Worm (Caenorhabditis elegans) whole organism, L3 larva: ENCODE measurements around the gene chtb-1.

Experiments
- R02D3.7 ChIP-seq: fragments of 150-350 bp; optimal IDR thresholded peaks from 2 replicates; lab custom pipeline; 2014; ENCODE audit warnings: missing biosample characterization, missing genetic modification characterization
- ZK546.5 ChIP-seq: sonication (generic microtip); optimal IDR thresholded peaks from 2 replicates; lab custom pipeline; 2017; ENCODE audit warnings: missing biosample characterization, missing genetic modification characterization
- ama-1 ChIP-seq: fragments of 150-350 bp; optimal IDR thresholded peaks from 2 replicates; lab custom pipeline; 2018
- ceh-16 ChIP-seq: sonication (generic microtip); optimal IDR thresholded peaks from 2 replicates; lab custom pipeline; 2017; ENCODE audit warnings: missing biosample characterization, missing genetic modification characterization
- ceh-28 ChIP-seq: fragments of 150-350 bp; optimal IDR thresholded peaks from 2 replicates; lab custom pipeline; 2014; ENCODE audit warnings: missing biosample characterization, missing genetic modification reagents, missing genetic modification characterization
- daf-12 ChIP-seq: fragments of 150-350 bp; optimal IDR thresholded peaks from 2 replicates; lab custom pipeline; 2014; ENCODE audit warnings: missing biosample characterization, missing genetic modification reagents, missing genetic modification characterization
- egl-27 ChIP-seq: sonication (generic microtip); optimal IDR thresholded peaks from 4 replicates; lab custom pipeline; 2017; ENCODE audit warnings: missing biosample characterization, missing genetic modification reagents, missing genetic modification characterization
- egl-5 ChIP-seq: fragments of 150-350 bp; optimal IDR thresholded peaks from 2 replicates; lab custom pipeline; 2017; ENCODE audit warnings: missing biosample characterization, missing genetic modification reagents, missing genetic modification characterization, inconsistent platforms
- elt-1 ChIP-seq: fragments of 150-350 bp; optimal IDR thresholded peaks from 2 replicates; lab custom pipeline; 2014; ENCODE audit warnings: missing biosample characterization, missing genetic modification characterization
- elt-2 ChIP-seq: sonication (generic microtip); optimal IDR thresholded peaks from 2 replicates; lab custom pipeline; 2016; ENCODE audit warnings: missing genetic modification reagents, mild to moderate bottlenecking, missing genetic modification characterization, missing compliant biosample characterization
- elt-3 ChIP-seq, 3 experiments: fragments of 150-350 bp in 1 of 3; sonication (generic microtip) in 2 of 3; optimal IDR thresholded peaks; 2 replicates in 2 of 3; 4 replicates in 1 of 3; lab custom pipeline; 2014 to 2017; ENCODE audit warnings: missing biosample characterization in 3 of 3, missing genetic modification characterization in 3 of 3
- eor-1 ChIP-seq, 2 experiments: fragments of 150-350 bp; optimal IDR thresholded peaks; 2 replicates each; lab custom pipeline; 2014 to 2018; ENCODE audit warnings: missing biosample characterization in 2 of 2, missing genetic modification characterization in 2 of 2
- fkh-2 ChIP-seq: fragments of 150-350 bp; optimal IDR thresholded peaks from 2 replicates; lab custom pipeline; 2014; ENCODE audit warnings: missing biosample characterization, missing genetic modification reagents, missing genetic modification characterization
- fos-1 ChIP-seq: fragments of 150-350 bp; optimal IDR thresholded peaks from 2 replicates; lab custom pipeline; 2014; ENCODE audit warnings: missing biosample characterization, missing genetic modification characterization
- lin-39 ChIP-seq: fragments of 150-350 bp; optimal IDR thresholded peaks from 2 replicates; lab custom pipeline; 2018; ENCODE audit warnings: missing biosample characterization, missing genetic modification reagents, missing genetic modification characterization
- mdl-1 ChIP-seq: fragments of 150-350 bp; optimal IDR thresholded peaks from 2 replicates; lab custom pipeline; 2014; ENCODE audit warnings: missing biosample characterization, missing genetic modification characterization
- mml-1 ChIP-seq: fragments of 150-350 bp; sonication (generic microtip); optimal IDR thresholded peaks from 3 replicates; lab custom pipeline; 2014; ENCODE audit warnings: missing biosample characterization, missing genetic modification characterization
- nfya-1 ChIP-seq: sonication (generic microtip); optimal IDR thresholded peaks from 2 replicates; lab custom pipeline; 2017; ENCODE audit warnings: missing genetic modification characterization, mild to moderate bottlenecking, missing compliant biosample characterization, antibody characterized with exemption, moderate library complexity; ENCODE audit not compliant: insufficient read depth
- nhr-23 ChIP-seq: fragments of 150-350 bp; optimal IDR thresholded peaks from 2 replicates; lab custom pipeline; 2014; ENCODE audit warnings: missing biosample characterization, missing genetic modification reagents, missing genetic modification characterization
- nhr-237 ChIP-seq: fragments of 150-350 bp; optimal IDR thresholded peaks from 2 replicates; lab custom pipeline; 2014; ENCODE audit warnings: missing biosample characterization, missing genetic modification characterization
- nhr-28 ChIP-seq: fragments of 150-350 bp; optimal IDR thresholded peaks from 2 replicates; lab custom pipeline; 2014; ENCODE audit warnings: missing biosample characterization, missing genetic modification characterization
- nhr-43 ChIP-seq: sonication (generic microtip); optimal IDR thresholded peaks from 2 replicates; lab custom pipeline; 2016; ENCODE audit warnings: mild to moderate bottlenecking, missing genetic modification characterization, missing compliant biosample characterization; ENCODE audit not compliant: poor library complexity, severe bottlenecking
- nhr-67 ChIP-seq: fragments of 150-350 bp; optimal IDR thresholded peaks from 2 replicates; lab custom pipeline; 2014; ENCODE audit warnings: missing biosample characterization, missing genetic modification characterization
- nhr-77 ChIP-seq: fragments of 150-350 bp; optimal IDR thresholded peaks from 2 replicates; lab custom pipeline; 2014; ENCODE audit warnings: missing biosample characterization, missing genetic modification characterization
- pha-4 ChIP-seq: fragments of 150-350 bp; optimal IDR thresholded peaks from 2 replicates; lab custom pipeline; 2014; ENCODE audit warnings: missing biosample characterization, missing genetic modification reagents, missing genetic modification characterization
- sea-2 ChIP-seq: fragments of 150-350 bp; sonication (generic microtip); optimal IDR thresholded peaks from 4 replicates; lab custom pipeline; 2014; ENCODE audit warnings: missing biosample characterization, missing genetic modification reagents, missing genetic modification characterization
- skn-1 ChIP-seq: fragments of 150-350 bp; optimal IDR thresholded peaks from 2 replicates; lab custom pipeline; 2014; ENCODE audit warnings: missing biosample characterization, missing genetic modification characterization
- snpc-4 ChIP-seq: fragments of 150-350 bp; optimal IDR thresholded peaks from 2 replicates; lab custom pipeline; 2014; ENCODE audit warnings: missing biosample characterization, missing genetic modification characterization
- tbx-2 ChIP-seq: sonication (generic microtip); optimal IDR thresholded peaks from 2 replicates; lab custom pipeline; 2016; ENCODE audit warnings: mild to moderate bottlenecking, missing genetic modification characterization, missing compliant biosample characterization
- unc-62 ChIP-seq: fragments of 150-350 bp; sonication (generic microtip); optimal IDR thresholded peaks from 4 replicates; lab custom pipeline; 2014; ENCODE audit warnings: missing biosample characterization, missing genetic modification reagents, missing genetic modification characterization
- ztf-4 ChIP-seq: fragments of 150-350 bp; optimal IDR thresholded peaks from 2 replicates; lab custom pipeline; 2014; ENCODE audit warnings: missing biosample characterization, missing genetic modification characterization

Gene chtb-1

DNA sequence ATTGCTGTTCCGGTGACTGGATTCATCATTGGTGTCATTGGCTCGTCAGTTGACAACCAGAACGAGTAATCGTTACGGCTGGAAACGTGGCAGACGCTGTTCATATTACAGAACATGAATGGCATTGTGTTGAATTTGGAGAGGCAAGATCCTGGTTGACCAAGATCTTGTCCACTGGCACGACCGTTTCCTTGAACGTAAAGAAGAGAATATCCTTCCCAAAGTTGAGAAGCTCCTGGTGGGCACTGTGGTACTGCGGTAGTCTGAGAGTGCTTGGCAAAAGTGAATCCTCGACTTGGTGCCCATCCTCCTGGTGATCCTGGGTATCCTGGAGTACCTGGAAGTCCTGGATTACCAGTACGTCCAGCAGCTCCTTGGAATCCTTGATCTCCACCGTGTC lies 17.3 kb downstream of the chtb-1 start:
- TF ChIP-seq nhr-237 (tag; lab: Kevin White, UChicago) (no peak), lin-39 (tag; lab: Kevin White, UChicago) (no peak), egl-5 (tag; lab: Kevin White, UChicago) (no peak), ceh-28 (tag; lab: Kevin White, UChicago) (no peak), skn-1 (tag; lab: Kevin White, UChicago) (no peak), ztf-4 (tag; lab: Kevin White, UChicago) (no peak), eor-1 (tag; optimal IDR thresholded peaks at IDR 0.05; lab: Kevin White, UChicago) (no peak), fkh-2 (tag; lab: Kevin White, UChicago) (no peak), mml-1 (tag; lab: Kevin White, UChicago) (no peak), tbx-2 (tag; lab: Kevin White, UChicago) (no peak), ama-1 (no peak), elt-3 (tag; optimal IDR thresholded peaks at IDR 0.05; lab: Kevin White, UChicago) (no peak), elt-1 (tag; lab: Kevin White, UChicago) (no peak)

DNA sequence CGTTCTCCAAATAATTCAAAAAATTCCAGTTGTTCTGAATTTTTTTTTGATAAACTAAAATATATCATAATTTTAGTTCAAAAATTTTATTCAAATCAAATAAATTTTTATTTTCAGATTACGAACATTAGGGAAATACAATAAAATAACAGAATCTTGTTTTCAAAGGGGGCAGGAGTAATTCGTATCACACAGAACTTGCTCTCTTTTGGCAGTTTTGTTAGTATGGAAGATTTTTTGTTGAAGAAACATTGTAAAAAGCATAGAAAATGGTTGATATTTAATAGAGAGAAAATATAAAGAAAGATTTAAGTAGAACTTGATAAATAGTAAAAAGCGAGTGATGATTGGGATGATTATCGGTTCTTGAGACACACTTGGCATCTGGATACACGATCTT lies 18.5 kb downstream of the chtb-1 start:
- TF ChIP-seq unc-62 (GFP tag; lab: Kevin White, UChicago) (no peak), nhr-237 (tag; lab: Kevin White, UChicago) (no peak)

DNA sequence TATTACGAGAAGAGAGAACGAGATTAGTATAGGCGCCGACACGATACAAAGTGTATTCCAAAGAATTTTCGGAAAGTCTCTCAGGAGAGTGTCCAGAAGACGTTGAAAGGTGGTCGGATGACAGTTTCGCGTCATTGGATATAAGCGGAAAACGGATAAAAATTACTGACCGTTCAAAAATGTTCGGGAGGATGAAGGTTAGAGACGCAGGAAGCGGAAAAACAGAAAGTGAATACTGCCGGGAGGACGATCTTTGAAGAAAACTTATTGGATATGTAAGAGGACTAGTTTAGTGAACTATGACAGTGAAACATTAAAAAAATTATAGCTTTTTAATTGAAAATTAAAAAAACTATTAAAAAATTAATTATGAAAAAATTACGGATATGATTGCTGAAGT lies 20.2 kb downstream of the chtb-1 start:
- TF ChIP-seq snpc-4 (tag; lab: Kevin White, UChicago), result no peak
- no peak for TF ChIP-seq nhr-67 (tag; lab: Kevin White, UChicago)
- peak; percentile 26 for TF ChIP-seq nhr-23 (tag; lab: Kevin White, UChicago)
- TF ChIP-seq nhr-28, result no peak
- TF ChIP-seq mdl-1 (tag; lab: Kevin White, UChicago), result no peak
- TF ChIP-seq ZK546.5 (tag; lab: Kevin White, UChicago), result no peak

DNA sequence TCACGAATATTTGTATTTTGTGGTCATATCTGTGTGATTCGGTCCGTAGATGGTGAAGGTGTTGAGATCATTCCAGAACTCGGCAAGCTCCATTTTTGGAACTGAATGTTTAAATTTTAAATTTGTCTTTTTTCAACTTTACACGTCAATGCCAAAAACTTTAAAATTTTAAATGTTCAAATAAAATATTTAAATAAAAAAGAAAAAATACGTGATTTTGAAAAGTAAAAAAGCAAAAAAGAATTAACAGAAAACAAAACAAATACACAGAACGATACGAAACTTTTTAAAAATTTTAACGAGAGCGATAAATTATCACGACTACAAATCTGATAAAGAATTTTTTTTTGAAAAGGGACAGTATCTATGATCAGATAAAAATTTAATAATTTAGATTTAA lies 21.1 kb downstream of the chtb-1 start, which contains the start of gene elo-4:
Gene elo-4 (minus strand): TSS at position 101 of the 400 bp plus-strand sequence.
- TF ChIP-seq fos-1, result no peak
- no peak for TF ChIP-seq ceh-16 (tag; lab: Kevin White, UChicago)
- no peak for TF ChIP-seq egl-27 (tag; lab: Kevin White, UChicago)
- TF ChIP-seq nfya-1 (tag; lab: Kevin White, UChicago), result no peak
- TF ChIP-seq eor-1 (tag; optimal IDR thresholded peaks at IDR 0.05; lab: Kevin White, UChicago), result no peak
- no peak for TF ChIP-seq nhr-77 (tag; lab: Kevin White, UChicago)
- no peak for TF ChIP-seq R02D3.7 (tag; lab: Kevin White, UChicago)
- TF ChIP-seq nhr-67 (tag; lab: Kevin White, UChicago), result no peak
- TF ChIP-seq nhr-43, result no peak
- no peak for TF ChIP-seq tbx-2 (tag; lab: Kevin White, UChicago)
- TF ChIP-seq skn-1 (tag; lab: Kevin White, UChicago), result no peak
- no peak for TF ChIP-seq nhr-23 (tag; lab: Kevin White, UChicago)
- TF ChIP-seq daf-12 (tag; lab: Kevin White, UChicago), result no peak
- no peak for TF ChIP-seq sea-2 (GFP tag; lab: Kevin White, UChicago)
- no peak for TF ChIP-seq pha-4
- no peak for TF ChIP-seq egl-5 (tag; lab: Kevin White, UChicago)
- no peak for TF ChIP-seq unc-62 (GFP tag; lab: Kevin White, UChicago)
- no peak for TF ChIP-seq fkh-2 (tag; lab: Kevin White, UChicago)
- TF ChIP-seq ZK546.5 (tag; lab: Kevin White, UChicago), result no peak
- TF ChIP-seq elt-2 (tag; lab: Kevin White, UChicago), result no peak
- TF ChIP-seq, all 47 proteins: peak for 0

DNA sequence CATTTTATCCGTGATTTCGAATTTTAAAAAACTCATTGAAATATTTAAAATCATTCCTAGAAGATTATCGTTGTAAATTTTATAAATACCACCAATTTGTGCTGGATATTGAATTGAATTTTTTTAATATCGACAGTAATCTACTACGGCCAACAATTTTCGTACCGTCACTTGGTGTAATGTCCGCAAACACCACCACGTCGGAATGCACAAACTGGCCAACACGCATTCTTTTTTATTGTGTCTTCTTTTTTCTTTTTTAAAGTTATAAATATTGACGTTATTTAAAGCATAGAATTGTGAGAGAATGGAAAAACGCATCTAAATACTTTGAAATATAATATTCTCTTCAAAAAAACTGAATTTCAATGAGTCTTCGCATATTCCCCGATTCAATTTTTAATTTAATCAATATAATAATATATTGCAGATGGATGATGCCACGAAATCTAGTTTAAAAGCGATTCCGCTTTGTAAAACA lies 24.1 kb downstream of the chtb-1 start, which contains the start of gene ufc-1:
Gene ufc-1 (plus strand): TSS at position 431 of the 481 bp plus-strand sequence.
- TF ChIP-seq nhr-237 (tag; lab: Kevin White, UChicago) (no peak), pha-4 (peak; percentile 37), nfya-1 (tag; lab: Kevin White, UChicago) (peak; percentile 49)
